Worm (Caenorhabditis elegans) whole organism, mixed stage, embryonic: ENCODE data around the gene F27E5.3.

Experiments
- bed-3 ChIP-seq: fragments of 200-800 bp; sonication (Bioruptor generic); optimal IDR thresholded peaks from 3 replicates; lab custom pipeline; 2018; ENCODE audit warnings: mild to moderate bottlenecking, missing genetic modification characterization, moderate library complexity, missing compliant biosample characterization
- blmp-1 ChIP-seq: fragments of 150-350 bp; optimal IDR thresholded peaks from 2 replicates; lab custom pipeline; 2014; ENCODE audit warnings: missing biosample characterization, missing genetic modification characterization
- ceh-39 ChIP-seq: fragments of 150-350 bp; optimal IDR thresholded peaks from 2 replicates; lab custom pipeline; 2014; ENCODE audit warnings: missing biosample characterization, missing genetic modification characterization
- ceh-43 ChIP-seq: fragments of 200-800 bp; sonication (Bioruptor generic); optimal IDR thresholded peaks from 2 replicates; lab custom pipeline; 2018; ENCODE audit warnings: mild to moderate bottlenecking, missing genetic modification characterization, moderate library complexity, missing compliant biosample characterization
- ces-1 ChIP-seq: fragments of 150-350 bp; optimal IDR thresholded peaks from 2 replicates; lab custom pipeline; 2014; ENCODE audit warnings: missing biosample characterization, missing genetic modification reagents, missing genetic modification characterization
- elt-3 ChIP-seq: fragments of 150-350 bp; optimal IDR thresholded peaks from 2 replicates; lab custom pipeline; 2014; ENCODE audit warnings: missing biosample characterization, missing genetic modification characterization
- ham-2 ChIP-seq: fragments of 200-800 bp; sonication (Bioruptor generic); optimal IDR thresholded peaks from 2 replicates; lab custom pipeline; 2018; ENCODE audit warnings: mild to moderate bottlenecking, missing genetic modification characterization, missing compliant biosample characterization
- mls-2 ChIP-seq: sonication (generic microtip); optimal IDR thresholded peaks from 2 replicates; lab custom pipeline; 2016; ENCODE audit warnings: mild to moderate bottlenecking, missing genetic modification characterization, moderate library complexity, missing compliant biosample characterization
- nhr-2 ChIP-seq: fragments of 150-350 bp; optimal IDR thresholded peaks from 2 replicates; lab custom pipeline; 2014; ENCODE audit warnings: missing biosample characterization, missing genetic modification characterization
- nhr-237 ChIP-seq: fragments of 150-350 bp; optimal IDR thresholded peaks from 2 replicates; lab custom pipeline; 2014; ENCODE audit warnings: missing biosample characterization, missing genetic modification characterization
- nhr-28 ChIP-seq: fragments of 150-350 bp; optimal IDR thresholded peaks from 2 replicates; lab custom pipeline; 2014; ENCODE audit warnings: missing biosample characterization, missing genetic modification characterization
- unc-39 ChIP-seq: fragments of 150-350 bp; optimal IDR thresholded peaks from 2 replicates; lab custom pipeline; 2014; ENCODE audit warnings: missing biosample characterization, missing genetic modification characterization
- zip-8 ChIP-seq: fragments of 150-350 bp; optimal IDR thresholded peaks from 2 replicates; lab custom pipeline; 2014; ENCODE audit warnings: missing biosample characterization, missing genetic modification characterization
- ztf-11 ChIP-seq: fragments of 150-350 bp; optimal IDR thresholded peaks from 2 replicates; lab custom pipeline; 2014; ENCODE audit warnings: missing biosample characterization, missing genetic modification characterization

The F27E5.3 gene

DNA sequence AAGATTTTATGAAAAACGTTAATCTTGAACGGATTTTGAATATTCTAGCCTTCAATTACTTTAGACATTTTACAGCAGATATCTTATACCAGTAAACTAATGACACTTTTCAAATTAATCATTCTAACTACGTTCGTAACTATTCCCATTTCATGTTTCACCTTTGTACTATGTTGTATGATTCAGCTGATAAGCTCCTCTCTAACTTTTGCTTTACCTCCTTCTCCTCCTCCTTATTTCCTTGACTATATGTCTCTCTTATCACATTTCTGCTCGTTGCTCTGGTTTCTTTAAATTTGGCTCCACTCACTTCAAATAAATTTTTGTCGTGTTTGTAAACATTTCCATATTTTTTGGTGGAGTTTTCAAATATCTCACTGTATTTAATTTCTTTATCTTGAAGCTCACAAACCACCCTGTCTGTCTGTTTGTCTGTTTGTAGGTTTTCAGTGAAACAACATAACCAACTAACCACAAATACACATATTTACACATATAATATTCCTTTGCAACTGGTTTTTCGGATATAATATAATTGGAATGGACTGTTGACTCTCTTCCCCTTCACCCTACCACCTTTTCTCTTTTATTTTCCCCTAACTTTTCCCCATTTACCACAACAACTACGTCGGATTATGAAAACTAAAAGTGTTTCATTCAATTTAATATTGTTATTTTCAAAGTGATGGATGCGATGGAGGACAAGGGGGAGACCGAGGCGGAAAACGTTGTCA lies 49.6 kb downstream of the F27E5.3 start, which contains the start of gene lact-2:
lact-2 (plus strand) TSS at position 684 of the 734 bp plus-strand sequence.
- TF ChIP-seq ceh-39 (tag; lab: Kevin White, UChicago): no peak
- TF ChIP-seq ceh-43 (GFP tag; lab: Kevin White, UChicago): no peak
- no peak for TF ChIP-seq blmp-1 (tag; lab: Kevin White, UChicago)
- no peak for TF ChIP-seq elt-3 (tag; lab: Kevin White, UChicago)
- no peak for TF ChIP-seq ham-2 (GFP tag; lab: Kevin White, UChicago)
- no peak for TF ChIP-seq unc-39 (tag; lab: Kevin White, UChicago)

DNA sequence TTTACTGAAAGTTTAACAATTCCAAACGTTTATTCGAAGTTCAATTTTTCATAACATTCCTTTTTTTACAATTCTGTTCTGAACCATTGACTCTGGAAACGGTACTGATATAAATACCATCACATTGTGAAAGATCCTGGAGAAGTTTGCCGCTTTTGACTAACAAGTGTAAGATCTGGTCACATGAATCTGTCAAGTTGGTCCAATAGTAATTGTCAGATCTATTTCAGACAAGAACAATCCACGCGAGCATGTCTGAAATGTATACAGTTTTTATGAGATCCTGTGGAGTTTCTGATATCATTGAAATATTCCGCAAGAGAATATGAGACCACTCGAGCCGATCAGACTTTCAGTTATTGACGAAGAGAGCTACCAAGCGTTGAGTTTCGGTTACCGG lies 50.9 kb downstream of the F27E5.3 start:
- TF ChIP-seq blmp-1 (tag; lab: Kevin White, UChicago) (no peak), mls-2 (tag; lab: Kevin White, UChicago) (no peak), nhr-28 (tag; lab: Kevin White, UChicago) (no peak), ces-1 (GFP tag; lab: Kevin White, UChicago) (no peak), ztf-11 (no peak), elt-3 (tag; lab: Kevin White, UChicago) (no peak), bed-3 (GFP tag; lab: Kevin White, UChicago) (no peak), nhr-237 (no peak), unc-39 (tag; lab: Kevin White, UChicago) (no peak), ceh-43 (GFP tag; lab: Kevin White, UChicago) (no peak), zip-8 (tag; lab: Kevin White, UChicago) (no peak), nhr-2 (no peak)
